Worm (Caenorhabditis elegans) whole organism, young adult: ENCODE data around the gene npp-9.

ENCODE experiments used
- F52B5.7 ChIP-seq: sonication (generic microtip); optimal IDR thresholded peaks from 2 replicates; lab custom pipeline; 2016; ENCODE audit warnings: mild to moderate bottlenecking, missing genetic modification characterization, missing compliant biosample characterization
- F55B11.4 ChIP-seq: sonication (generic microtip); optimal IDR thresholded peaks from 2 replicates; lab custom pipeline; 2016; ENCODE audit warnings: missing compliant biosample characterization, missing genetic modification characterization, borderline replicate concordance; ENCODE audit not compliant: insufficient read depth
- K11D2.4 ChIP-seq: fragments of 200-800 bp; sonication (Bioruptor generic); IDR thresholded peaks from 2 replicates; pipeline ENCODE4 v1.3.6; 2022; ENCODE audit warnings: missing genetic modification reagents, missing genetic modification characterization, missing compliant biosample characterization
- chd-7 ChIP-seq: sonication (generic microtip); optimal IDR thresholded peaks from 2 replicates; lab custom pipeline; 2016; ENCODE audit warnings: mild to moderate bottlenecking, missing genetic modification characterization, moderate library complexity, missing compliant biosample characterization
- die-1 ChIP-seq: sonication (generic microtip); optimal IDR thresholded peaks from 2 replicates; lab custom pipeline; 2016; ENCODE audit warnings: missing genotype, mild to moderate bottlenecking, missing genetic modification characterization, missing compliant biosample characterization
- hlh-26 ChIP-seq: fragments of 200-800 bp; sonication (Bioruptor generic); conservative IDR thresholded peaks from 2 replicates; pipeline ENCODE4 v1.3.6; 2022; ENCODE audit warnings: missing genetic modification reagents, missing genetic modification characterization, missing compliant biosample characterization
- lsl-1 ChIP-seq: fragments of 200-800 bp; sonication (Bioruptor generic); optimal IDR thresholded peaks from 2 replicates; lab custom pipeline; 2018; ENCODE audit warnings: mild to moderate bottlenecking, missing genetic modification characterization, moderate library complexity, missing compliant biosample characterization
- madf-10 ChIP-seq: sonication (generic microtip); optimal IDR thresholded peaks from 2 replicates; lab custom pipeline; 2016; ENCODE audit warnings: mild to moderate bottlenecking, missing genetic modification characterization, missing compliant biosample characterization
- nhr-179 ChIP-seq: sonication (generic microtip); optimal IDR thresholded peaks from 2 replicates; lab custom pipeline; 2016; ENCODE audit warnings: mild to moderate bottlenecking, missing genetic modification characterization, missing compliant biosample characterization
- pbrm-1 ChIP-seq: fragments of 200-800 bp; sonication (Bioruptor generic); IDR thresholded peaks from 2 replicates; pipeline ENCODE4 v1.3.6; 2022; ENCODE audit warnings: missing genetic modification reagents, missing genetic modification characterization, missing compliant biosample characterization
- snpc-3.4 ChIP-seq: sonication (generic microtip); optimal IDR thresholded peaks from 2 replicates; lab custom pipeline; 2017; ENCODE audit warnings: missing genetic modification characterization, mild to moderate bottlenecking, missing compliant biosample characterization, antibody characterized with exemption, moderate library complexity, missing genotype, missing genetic modification reagents
- tlf-1 ChIP-seq: fragments of 200-800 bp; sonication (Bioruptor generic); optimal IDR thresholded peaks from 2 replicates; lab custom pipeline; 2018; ENCODE audit warnings: mild to moderate bottlenecking, missing genetic modification characterization, missing compliant biosample characterization
- unc-62 ChIP-seq: fragments of 150-350 bp; optimal IDR thresholded peaks from 2 replicates; lab custom pipeline; 2014; ENCODE audit warnings: missing biosample characterization, missing genetic modification reagents, missing genetic modification characterization
- xnd-1 ChIP-seq: sonication (generic microtip); optimal IDR thresholded peaks from 2 replicates; lab custom pipeline; 2016; ENCODE audit warnings: missing genotype, missing genetic modification reagents, missing genetic modification characterization, missing compliant biosample characterization

DNA sequence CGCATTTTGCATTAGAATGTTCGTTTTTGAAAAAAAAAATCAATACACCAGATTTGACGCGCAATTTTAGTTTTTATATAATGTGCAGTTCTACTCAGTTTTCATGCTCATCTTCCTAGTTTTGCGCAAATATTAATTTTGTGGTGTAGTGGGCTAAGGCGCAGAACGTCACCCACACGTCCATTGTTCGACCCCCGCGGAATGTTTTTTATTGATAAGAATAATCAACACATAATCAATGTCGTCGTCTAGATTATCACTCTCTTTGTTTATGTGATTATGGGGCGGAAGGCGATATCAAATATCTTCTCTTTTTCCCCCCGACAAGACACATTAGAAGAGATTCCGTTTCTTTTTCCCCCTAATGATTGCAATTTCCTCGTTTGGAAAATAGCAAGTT, 48.5 kb downstream of the npp-9 start:
- TF ChIP-seq K11D2.4 (GFP tag; lab: Robert Waterston, UW) (no peak), hlh-26 (no peak), die-1 (tag; lab: Kevin White, UChicago) (no peak), lsl-1 (peak; percentile 4), madf-10 (tag; lab: Kevin White, UChicago) (no peak), xnd-1 (tag; lab: Kevin White, UChicago) (no peak), F55B11.4 (tag; lab: Kevin White, UChicago) (no peak), F52B5.7 (no peak), unc-62 (no peak), pbrm-1 (no peak), snpc-3.4 (no peak), nhr-179 (tag; lab: Kevin White, UChicago) (no peak), tlf-1 (GFP tag; lab: Kevin White, UChicago) (no peak), chd-7 (tag; lab: Kevin White, UChicago) (no peak)
